Worm (Caenorhabditis elegans) whole organism, late embryonic: ENCODE measurements around the gene Y71H2AR.2.
"Not testable (repeated sequence)": the region's sequence is repeated elsewhere in the genome, so short reads cannot be mapped to it uniquely, and the experiment has no call there.

Experiments
- C08G9.2 ChIP-seq: sonication (generic microtip); optimal IDR thresholded peaks from 2 replicates; lab custom pipeline; 2016; ENCODE audit warnings: mild to moderate bottlenecking, missing genetic modification characterization, moderate library complexity, missing compliant biosample characterization
- C38D4.7 ChIP-seq: fragments of 200-800 bp; sonication (Bioruptor generic); optimal IDR thresholded peaks from 2 replicates; lab custom pipeline; 2018; ENCODE audit warnings: mild to moderate bottlenecking, missing genetic modification characterization, moderate library complexity, missing compliant biosample characterization
- T23F11.4 ChIP-seq: fragments of 200-800 bp; sonication (Bioruptor generic); optimal IDR thresholded peaks from 2 replicates; lab custom pipeline; 2018; ENCODE audit warnings: mild to moderate bottlenecking, missing genetic modification characterization, missing compliant biosample characterization
- Y22D7AL.16 ChIP-seq: sonication (generic microtip); optimal IDR thresholded peaks from 2 replicates; lab custom pipeline; 2016; ENCODE audit warnings: missing genetic modification characterization, missing compliant biosample characterization
- ahr-1 ChIP-seq: sonication (generic microtip); optimal IDR thresholded peaks from 2 replicates; lab custom pipeline; 2016; ENCODE audit warnings: missing genetic modification characterization, missing compliant biosample characterization
- ceh-14 ChIP-seq: sonication (generic microtip); optimal IDR thresholded peaks from 2 replicates; lab custom pipeline; 2016; ENCODE audit warnings: missing genotype, missing genetic modification characterization, missing compliant biosample characterization
- ceh-18 ChIP-seq: sonication (generic microtip); optimal IDR thresholded peaks from 2 replicates; lab custom pipeline; 2016; ENCODE audit warnings: missing genetic modification characterization, missing compliant biosample characterization
- ceh-19 ChIP-seq: fragments of 200-800 bp; sonication (Bioruptor generic); optimal IDR thresholded peaks from 2 replicates; lab custom pipeline; 2018; ENCODE audit warnings: mild to moderate bottlenecking, missing genetic modification characterization, missing compliant biosample characterization
- ceh-22 ChIP-seq: sonication (generic microtip); optimal IDR thresholded peaks from 2 replicates; lab custom pipeline; 2017; ENCODE audit warnings: missing biosample characterization, missing genetic modification characterization
- ceh-30 ChIP-seq: fragments of 150-350 bp; optimal IDR thresholded peaks from 2 replicates; lab custom pipeline; 2014; ENCODE audit warnings: missing biosample characterization, missing genetic modification characterization
- ceh-31 ChIP-seq: sonication (generic microtip); optimal IDR thresholded peaks from 2 replicates; lab custom pipeline; 2016; ENCODE audit warnings: missing genetic modification characterization, missing compliant biosample characterization
- ceh-45 ChIP-seq: fragments of 200-800 bp; sonication (Bioruptor generic); IDR thresholded peaks from 2 replicates; pipeline ENCODE4 v1.3.6; 2022; ENCODE audit warnings: missing genetic modification reagents, missing genetic modification characterization, missing compliant biosample characterization
- ceh-6 ChIP-seq: fragments of 200-800 bp; sonication (Bioruptor generic); optimal IDR thresholded peaks from 2 replicates; lab custom pipeline; 2018; ENCODE audit warnings: mild to moderate bottlenecking, missing genetic modification characterization, missing compliant biosample characterization
- ceh-9 ChIP-seq: sonication (generic microtip); optimal IDR thresholded peaks from 2 replicates; lab custom pipeline; 2016; ENCODE audit warnings: mild to moderate bottlenecking, missing genetic modification characterization, inconsistent platforms, missing compliant biosample characterization
- dve-1 ChIP-seq: sonication (generic microtip); optimal IDR thresholded peaks from 2 replicates; lab custom pipeline; 2017; ENCODE audit warnings: antibody characterized with exemption, mild to moderate bottlenecking, missing genetic modification characterization, missing compliant biosample characterization
- elt-2 ChIP-seq: sonication (generic microtip); optimal IDR thresholded peaks from 2 replicates; lab custom pipeline; 2016; ENCODE audit warnings: missing genetic modification reagents, missing genetic modification characterization, missing compliant biosample characterization
- ets-4 ChIP-seq: sonication (generic microtip); optimal IDR thresholded peaks from 2 replicates; lab custom pipeline; 2016; ENCODE audit warnings: missing genetic modification characterization, missing compliant biosample characterization
- fax-1 ChIP-seq: sonication (generic microtip); optimal IDR thresholded peaks from 2 replicates; lab custom pipeline; 2016; ENCODE audit warnings: missing genotype, missing genetic modification characterization, missing compliant biosample characterization
- fkh-10 ChIP-seq: fragments of 150-350 bp; optimal IDR thresholded peaks from 2 replicates; lab custom pipeline; 2014; ENCODE audit warnings: missing biosample characterization, missing genetic modification reagents, missing genetic modification characterization
- hlh-6 ChIP-seq: sonication (generic microtip); optimal IDR thresholded peaks from 2 replicates; lab custom pipeline; 2016; ENCODE audit warnings: missing genotype, missing genetic modification characterization, missing compliant biosample characterization
- madf-2 ChIP-seq: sonication (generic microtip); optimal IDR thresholded peaks from 2 replicates; lab custom pipeline; 2017; ENCODE audit warnings: missing genetic modification characterization, missing compliant biosample characterization
- nfya-1 ChIP-seq: sonication (generic microtip); optimal IDR thresholded peaks from 2 replicates; lab custom pipeline; 2017; ENCODE audit warnings: missing genetic modification characterization, mild to moderate bottlenecking, missing compliant biosample characterization, antibody characterized with exemption, moderate library complexity
- nhr-232 ChIP-seq: sonication (generic microtip); optimal IDR thresholded peaks from 2 replicates; lab custom pipeline; 2016; ENCODE audit warnings: missing genetic modification characterization, missing compliant biosample characterization
- pag-3 ChIP-seq: sonication (generic microtip); optimal IDR thresholded peaks from 2 replicates; lab custom pipeline; 2016; ENCODE audit warnings: missing compliant biosample characterization, missing genetic modification characterization, borderline replicate concordance
- pax-1 ChIP-seq: fragments of 150-350 bp; optimal IDR thresholded peaks from 2 replicates; lab custom pipeline; 2014; ENCODE audit warnings: missing biosample characterization, missing genetic modification characterization
- pha-4 ChIP-seq: fragments of 150-350 bp; optimal IDR thresholded peaks from 2 replicates; lab custom pipeline; 2018; ENCODE audit warnings: missing biosample characterization, missing genetic modification reagents, missing genetic modification characterization
- pros-1 ChIP-seq: fragments of 150-350 bp; optimal IDR thresholded peaks from 2 replicates; lab custom pipeline; 2014; ENCODE audit warnings: missing biosample characterization, missing genetic modification reagents, missing genetic modification characterization
- sdc-2 ChIP-seq: sonication (generic microtip); optimal IDR thresholded peaks from 2 replicates; lab custom pipeline; 2016; ENCODE audit warnings: missing genotype, missing genetic modification characterization, missing compliant biosample characterization
- sox-2 ChIP-seq: fragments of 200-800 bp; sonication (Bioruptor generic); IDR thresholded peaks from 2 replicates; pipeline ENCODE4 v1.3.6; 2022; ENCODE audit warnings: missing genetic modification reagents, missing genetic modification characterization, missing compliant biosample characterization
- sox-4 ChIP-seq: sonication (generic microtip); optimal IDR thresholded peaks from 2 replicates; lab custom pipeline; 2017; ENCODE audit warnings: mild to moderate bottlenecking, missing genetic modification characterization, inconsistent platforms, missing compliant biosample characterization
- tbx-7 ChIP-seq: sonication (generic microtip); optimal IDR thresholded peaks from 2 replicates; lab custom pipeline; 2016; ENCODE audit warnings: missing genotype, missing genetic modification characterization, missing compliant biosample characterization
- ttx-3 ChIP-seq: sonication (generic microtip); optimal IDR thresholded peaks from 2 replicates; lab custom pipeline; 2016; ENCODE audit warnings: missing genetic modification reagents, missing genetic modification characterization, missing compliant biosample characterization
- unc-3 ChIP-seq, 2 experiments: fragments of 200-800 bp in 1 of 2; sonication (Bioruptor generic) in 1 of 2; sonication (generic microtip) in 1 of 2; conservative IDR thresholded peaks in 1 of 2; optimal IDR thresholded peaks in 1 of 2; 2 replicates each; pipeline versions ENCODE4 v1.3.6 to Lab custom; 2016 to 2022; ENCODE audit warnings: missing compliant biosample characterization in 2 of 2, missing genetic modification characterization in 2 of 2, missing genetic modification reagents in 1 of 2
- unc-86 ChIP-seq: sonication (generic microtip); optimal IDR thresholded peaks from 2 replicates; lab custom pipeline; 2016; ENCODE audit warnings: missing genetic modification characterization, missing compliant biosample characterization
- zip-5 ChIP-seq: sonication (generic microtip); optimal IDR thresholded peaks from 2 replicates; lab custom pipeline; 2016; ENCODE audit warnings: missing genetic modification characterization, missing compliant biosample characterization

The Y71H2AR.2 gene

ce11 chrIII:2858334-2858733 lies 17.6 kb upstream of the Y71H2AR.2 start:
- no peak for TF ChIP-seq nfya-1 (tag; lab: Kevin White, UChicago)
- no peak for TF ChIP-seq unc-86 (tag; lab: Kevin White, UChicago)
- no peak for TF ChIP-seq ttx-3 (tag; lab: Kevin White, UChicago)
- no peak for TF ChIP-seq hlh-6
- no peak for TF ChIP-seq ceh-6
- no peak for TF ChIP-seq sox-2 (GFP tag; lab: Robert Waterston, UW)
- TF ChIP-seq ceh-19 (GFP tag; lab: Kevin White, UChicago): no peak
- TF ChIP-seq pag-3 (tag; lab: Kevin White, UChicago): no peak
- TF ChIP-seq pha-4 (tag; lab: Kevin White, UChicago): no peak
- no peak for TF ChIP-seq pros-1 (tag; lab: Kevin White, UChicago)
- TF ChIP-seq C08G9.2 (tag; lab: Kevin White, UChicago): no peak
- TF ChIP-seq ceh-18: no peak

- TF ChIP-seq fax-1 (tag; lab: Kevin White, UChicago): no peak
- no peak for TF ChIP-seq sox-2 (GFP tag; lab: Robert Waterston, UW)
- no peak for TF ChIP-seq tbx-7
- TF ChIP-seq sox-4 (tag; lab: Kevin White, UChicago): no peak
- no peak for TF ChIP-seq dve-1
- no peak for TF ChIP-seq zip-5
- no peak for TF ChIP-seq unc-86 (tag; lab: Kevin White, UChicago)
- TF ChIP-seq ahr-1 (tag; lab: Kevin White, UChicago): no peak
- no peak for TF ChIP-seq ceh-9 (tag; lab: Kevin White, UChicago)
- TF ChIP-seq Y22D7AL.16 (tag; lab: Kevin White, UChicago): no peak
- no peak for TF ChIP-seq unc-3 (GFP tag; conservative IDR thresholded peaks at IDR 0.05; lab: Robert Waterston, UW)
- no peak for TF ChIP-seq unc-3 (tag; optimal IDR thresholded peaks at IDR 0.05; lab: Kevin White, UChicago)
- TF ChIP-seq ceh-45 (GFP tag; lab: Robert Waterston, UW): no peak
Observed at ce11 chrIII:2855929-2856328, 15.2 kb upstream of the Y71H2AR.2 start, which contains the start of gene F56F11.4. TSS of gene F56F11.4 (plus strand) at chrIII:2856229.

ce11 chrIII:2846747-2847146 lies 6.0 kb upstream of the Y71H2AR.2 start, which contains the start of gene H34I24.1:
TSS of gene H34I24.1 (plus strand) at chrIII:2847047.
- TF ChIP-seq sdc-2 (tag; lab: Kevin White, UChicago); ets-4 (tag; lab: Kevin White, UChicago); nhr-232: not testable (repeated sequence)

ce11 chrIII:2841856-2842373 lies 1.2 kb upstream of the Y71H2AR.2 start, which contains the start of gene H34I24.2:
TSS of gene H34I24.2 (plus strand) at chrIII:2842044.
- no peak for TF ChIP-seq ceh-14 (tag; lab: Kevin White, UChicago)
- TF ChIP-seq elt-2 (tag; lab: Kevin White, UChicago): no peak
- no peak for TF ChIP-seq ceh-18
- no peak for TF ChIP-seq ceh-9 (tag; lab: Kevin White, UChicago)
- TF ChIP-seq T23F11.4 (GFP tag; lab: Kevin White, UChicago): no peak
- TF ChIP-seq ceh-31 (tag; lab: Kevin White, UChicago): no peak
- TF ChIP-seq fkh-10 (GFP tag; lab: Kevin White, UChicago): no peak
- TF ChIP-seq hlh-6: no peak
- TF ChIP-seq pros-1 (tag; lab: Kevin White, UChicago): no peak
- TF ChIP-seq madf-2 (tag; lab: Kevin White, UChicago): no peak
- TF ChIP-seq C38D4.7 (GFP tag; lab: Kevin White, UChicago): no peak
- TF ChIP-seq nfya-1 (tag; lab: Kevin White, UChicago): no peak
- no peak for TF ChIP-seq pax-1 (tag; lab: Kevin White, UChicago)
- TF ChIP-seq ceh-22 (tag; lab: Kevin White, UChicago): no peak
- TF ChIP-seq ceh-30 (tag; lab: Kevin White, UChicago): no peak
- no peak for TF ChIP-seq fax-1 (tag; lab: Kevin White, UChicago)
